Fruit fly (Drosophila melanogaster): ENCODE results near the gene CG33340.

CG33340 gene

dm6 chr3R:24319632-24320341, 43.2 kb upstream of the CG33340 start:
- TF ChIP-seq sv (GFP tag; optimal IDR thresholded peaks at IDR 0.05) = no peak
- TF ChIP-seq Rel (GFP tag; optimal IDR thresholded peaks at IDR 0.05) = no peak
- TF ChIP-seq Rel (tag; optimal IDR thresholded peaks at IDR 0.05) = peak; percentile 87

dm6 chr3R:24320342-24320711, 42.6 kb upstream of the CG33340 start:
- TF ChIP-seq Vsx2 (GFP tag; optimal IDR thresholded peaks at IDR 0.05; ENCODE audit: partially characterized antibody) (peak; percentile 96), dmrt93B (GFP tag; optimal IDR thresholded peaks at IDR 0.05) (no peak), CrebA (GFP tag; optimal IDR thresholded peaks at IDR 0.05; ENCODE audit: borderline replicate concordance) (no peak)

dm6 chr3R:24333182-24333808, 29.6 kb upstream of the CG33340 start, which contains the start of the genes Rrp5 and Dis3:
TSS of gene Rrp5 (minus strand) at chr3R:24333316.
TSS of gene Dis3 (plus strand) at chr3R:24333433.
- TF ChIP-seq OdsH (GFP tag; optimal IDR thresholded peaks at IDR 0.05) (no peak), dsf (GFP tag; optimal IDR thresholded peaks at IDR 0.05; ENCODE audit: borderline replicate concordance) (no peak), ey (GFP tag; optimal IDR thresholded peaks at IDR 0.05) (no peak), sv (GFP tag; optimal IDR thresholded peaks at IDR 0.05) (no peak), Sp1 (GFP tag; optimal IDR thresholded peaks at IDR 0.05) (no peak), rgr (GFP tag; optimal IDR thresholded peaks at IDR 0.05) (no peak), Jra (GFP tag; optimal IDR thresholded peaks at IDR 0.05) (no peak), Vsx2 (GFP tag; optimal IDR thresholded peaks at IDR 0.05; ENCODE audit: partially characterized antibody) (peak; percentile 99), lola (GFP tag; optimal IDR thresholded peaks at IDR 0.05) (no peak), Dfd (GFP tag; optimal IDR thresholded peaks at IDR 0.05) (no peak), Hr78 (GFP tag; optimal IDR thresholded peaks at IDR 0.05) (no peak), h (GFP tag; optimal IDR thresholded peaks at IDR 0.05) (no peak), Hr83 (GFP tag; optimal IDR thresholded peaks at IDR 0.05; ENCODE audit: poor library complexity, severe bottlenecking) (no peak), psq (GFP tag; optimal IDR thresholded peaks at IDR 0.05) (no peak), dl (GFP tag; optimal IDR thresholded peaks at IDR 0.05; ENCODE audit: insufficient read depth in 1 of 2, partially characterized antibody in 2 of 2) (peak in 1 of 2 experiments; percentile 16), GATAd (GFP tag; optimal IDR thresholded peaks at IDR 0.05) (no peak), N (GFP tag; optimal IDR thresholded peaks at IDR 0.05) (no peak), pan (optimal IDR thresholded peaks at IDR 0.05) (no peak), Rel (GFP tag; optimal IDR thresholded peaks at IDR 0.05) (no peak), Rel (tag; optimal IDR thresholded peaks at IDR 0.05) (no peak), fru (GFP tag; optimal IDR thresholded peaks at IDR 0.05) (no peak), sage (GFP tag; optimal IDR thresholded peaks at IDR 0.05) (no peak), dmrt93B (GFP tag; optimal IDR thresholded peaks at IDR 0.05) (no peak), Abd-B (GFP tag; optimal IDR thresholded peaks at IDR 0.05) (no peak), foxo (GFP tag; optimal IDR thresholded peaks at IDR 0.05) (no peak), CG9705 (GFP tag; optimal IDR thresholded peaks at IDR 0.05) (no peak), Dif (GFP tag; optimal IDR thresholded peaks at IDR 0.05; ENCODE audit: partially characterized antibody) (peak; percentile 97), CrebA (GFP tag; optimal IDR thresholded peaks at IDR 0.05; ENCODE audit: borderline replicate concordance) (no peak), brk (GFP tag; optimal IDR thresholded peaks at IDR 0.05) (no peak), jim (GFP tag; optimal IDR thresholded peaks at IDR 0.05) (no peak), CG32264 (GFP tag; optimal IDR thresholded peaks at IDR 0.05) (no peak), Myc (optimal IDR thresholded peaks at IDR 0.05) (peak; percentile 68), Mio (GFP tag; optimal IDR thresholded peaks at IDR 0.05) (no peak)

dm6 chr3R:24336622-24337021, 26.3 kb upstream of the CG33340 start, which contains the start of gene CG6432:
TSS of gene CG6432 (plus strand) at chr3R:24336922.
- no peak for TF ChIP-seq OdsH (GFP tag; optimal IDR thresholded peaks at IDR 0.05)
- no peak for TF ChIP-seq Dif (GFP tag; optimal IDR thresholded peaks at IDR 0.05; ENCODE audit: partially characterized antibody)
- TF ChIP-seq sage (GFP tag; optimal IDR thresholded peaks at IDR 0.05) = no peak
- no peak for TF ChIP-seq lola (GFP tag; optimal IDR thresholded peaks at IDR 0.05)
- no peak for TF ChIP-seq CG9705 (GFP tag; optimal IDR thresholded peaks at IDR 0.05)
- TF ChIP-seq dl (GFP tag; optimal IDR thresholded peaks at IDR 0.05; ENCODE audit: insufficient read depth in 1 of 2, partially characterized antibody in 2 of 2) = no peak
- TF ChIP-seq pan (optimal IDR thresholded peaks at IDR 0.05) = no peak
- no peak for TF ChIP-seq HLH106 (tag; optimal IDR thresholded peaks at IDR 0.05)
- TF ChIP-seq Dfd (GFP tag; optimal IDR thresholded peaks at IDR 0.05) = no peak
- TF ChIP-seq Mio (GFP tag; optimal IDR thresholded peaks at IDR 0.05) = no peak
- TF ChIP-seq Hr78 (GFP tag; optimal IDR thresholded peaks at IDR 0.05) = no peak
- no peak for TF ChIP-seq sv (GFP tag; optimal IDR thresholded peaks at IDR 0.05)
- TF ChIP-seq fru (GFP tag; optimal IDR thresholded peaks at IDR 0.05) = no peak
- TF ChIP-seq brk (GFP tag; optimal IDR thresholded peaks at IDR 0.05) = no peak
- TF ChIP-seq Myc (optimal IDR thresholded peaks at IDR 0.05) = no peak
- no peak for TF ChIP-seq psq (GFP tag; optimal IDR thresholded peaks at IDR 0.05)
- TF ChIP-seq ey (GFP tag; optimal IDR thresholded peaks at IDR 0.05) = no peak
- no peak for TF ChIP-seq Sp1 (GFP tag; optimal IDR thresholded peaks at IDR 0.05)

All from whole organism, wandering third instar larva.